Fruit fly (Drosophila melanogaster) whole organism, embryonic: ENCODE measurements around the gene CG11679.

Experiments used
- CG10147 ChIP-seq: fragments of 200-800 bp; sonication (Bioruptor generic); optimal IDR thresholded peaks from 2 replicates; lab custom pipeline; 2019; ENCODE audit warnings: missing biosample characterization, mild to moderate bottlenecking, missing genetic modification characterization, moderate library complexity
- CG10209 ChIP-seq: fragments of 200-800 bp; sonication (Bioruptor generic); optimal IDR thresholded peaks from 3 replicates; lab custom pipeline; 2017; ENCODE audit warnings: missing biosample characterization, mild to moderate bottlenecking, missing genetic modification characterization, missing genetic modification reagents
- CG12071 ChIP-seq: fragments of 200-800 bp; sonication (Bioruptor generic); optimal IDR thresholded peaks from 3 replicates; lab custom pipeline; 2018; ENCODE audit warnings: missing biosample characterization, mild to moderate bottlenecking, missing genetic modification characterization
- CG12391 ChIP-seq: fragments of 200-800 bp; sonication (Bioruptor generic); optimal IDR thresholded peaks from 3 replicates; lab custom pipeline; 2018; ENCODE audit warnings: missing biosample characterization, mild to moderate bottlenecking, missing genetic modification characterization, moderate library complexity
- CG13894 ChIP-seq: fragments of 200-800 bp; sonication (Bioruptor generic); optimal IDR thresholded peaks from 3 replicates; lab custom pipeline; 2018; ENCODE audit warnings: missing biosample characterization, mild to moderate bottlenecking, missing genetic modification characterization, moderate library complexity
- CG14710 ChIP-seq: fragments of 200-800 bp; sonication (Bioruptor generic); optimal IDR thresholded peaks from 3 replicates; lab custom pipeline; 2019; ENCODE audit warnings: missing biosample characterization, mild to moderate bottlenecking, missing genetic modification characterization, moderate library complexity
- CG17612 ChIP-seq: fragments of 200-800 bp; sonication (Bioruptor generic); IDR thresholded peaks from 2 replicates; pipeline ENCODE4 v1.3.6; 2022; ENCODE audit warnings: missing biosample characterization, missing genetic modification characterization
- CG2120 ChIP-seq: fragments of 200-800 bp; sonication (Bioruptor generic); optimal IDR thresholded peaks from 3 replicates; lab custom pipeline; 2016; ENCODE audit warnings: missing biosample characterization, missing genetic modification characterization
- CG2678 ChIP-seq: fragments of 200-800 bp; sonication (Bioruptor generic); optimal IDR thresholded peaks from 3 replicates; lab custom pipeline; 2019; ENCODE audit warnings: missing biosample characterization, mild to moderate bottlenecking, missing genetic modification characterization, moderate library complexity
- CG2889 ChIP-seq: fragments of 200-800 bp; sonication (Bioruptor generic); IDR thresholded peaks from 3 replicates; pipeline ENCODE4 v1.3.6; 2022; ENCODE audit warnings: missing biosample characterization, missing genetic modification characterization
- CG30403 ChIP-seq: fragments of 200-800 bp; sonication (Bioruptor generic); optimal IDR thresholded peaks from 3 replicates; lab custom pipeline; 2016; ENCODE audit warnings: missing biosample characterization, missing genetic modification characterization
- CG32767 ChIP-seq: fragments of 200-800 bp; sonication (Bioruptor generic); IDR thresholded peaks from 2 replicates; pipeline ENCODE4 v1.3.6; 2022; ENCODE audit warnings: missing biosample characterization, missing genetic modification characterization
- CG3838 ChIP-seq: fragments of 200-800 bp; sonication (Bioruptor generic); optimal IDR thresholded peaks from 3 replicates; lab custom pipeline; 2016; ENCODE audit warnings: missing biosample characterization, missing genetic modification characterization
- CG4424 ChIP-seq: fragments of 200-800 bp; sonication (Bioruptor generic); optimal IDR thresholded peaks from 3 replicates; lab custom pipeline; 2016; ENCODE audit warnings: missing biosample characterization, missing genetic modification characterization
- CG4707 ChIP-seq: fragments of 200-800 bp; sonication (Bioruptor generic); optimal IDR thresholded peaks from 2 replicates; lab custom pipeline; 2018; ENCODE audit warnings: missing biosample characterization, mild to moderate bottlenecking, missing genetic modification characterization, moderate library complexity
- CG4820 ChIP-seq: fragments of 200-800 bp; sonication (Bioruptor generic); optimal IDR thresholded peaks from 3 replicates; lab custom pipeline; 2016; ENCODE audit warnings: missing biosample characterization, missing genetic modification characterization
- CG9876 ChIP-seq: fragments of 200-800 bp; sonication (Bioruptor generic); optimal IDR thresholded peaks from 2 replicates; lab custom pipeline; 2016; ENCODE audit warnings: missing biosample characterization, missing genetic modification characterization
- CoRest ChIP-seq: fragments of 200-800 bp; sonication (Bioruptor generic); optimal IDR thresholded peaks from 3 replicates; lab custom pipeline; 2018; ENCODE audit warnings: missing biosample characterization, mild to moderate bottlenecking, missing genetic modification characterization, moderate library complexity
- Dref ChIP-seq: fragments of 200-800 bp; sonication (Bioruptor generic); IDR thresholded peaks from 2 replicates; pipeline ENCODE4 v1.3.6; 2022; ENCODE audit warnings: missing biosample characterization, missing genetic modification characterization
- E2f2 ChIP-seq: fragments of 200-800 bp; sonication (Bioruptor generic); IDR thresholded peaks from 2 replicates; pipeline ENCODE4 v1.3.6; 2022; ENCODE audit warnings: missing biosample characterization, missing genetic modification characterization
- Ets97D ChIP-seq: fragments of 200-800 bp; sonication (Bioruptor generic); optimal IDR thresholded peaks from 3 replicates; lab custom pipeline; 2016; ENCODE audit warnings: missing biosample characterization, missing genetic modification characterization
- HmgD ChIP-seq: fragments of 200-800 bp; sonication (Bioruptor generic); optimal IDR thresholded peaks from 3 replicates; lab custom pipeline; 2016; ENCODE audit warnings: missing biosample characterization, missing genetic modification characterization
- NK7.1 ChIP-seq: fragments of 200-800 bp; sonication (Bioruptor generic); optimal IDR thresholded peaks from 3 replicates; lab custom pipeline; 2016; ENCODE audit warnings: missing biosample characterization, missing genetic modification characterization
- Opbp ChIP-seq: fragments of 200-800 bp; sonication (Bioruptor generic); IDR thresholded peaks from 3 replicates; pipeline ENCODE4 v1.3.6; 2022; ENCODE audit warnings: missing biosample characterization, missing genetic modification characterization; ENCODE audit not compliant: partially characterized antibody
- Pdp1 ChIP-seq, 2 experiments: fragments of 200-800 bp; sonication (Bioruptor generic); optimal IDR thresholded peaks; 3 replicates each; lab custom pipeline; 2016; ENCODE audit warnings: missing biosample characterization in 2 of 2, missing genetic modification characterization in 2 of 2, mild to moderate bottlenecking in 1 of 2, moderate library complexity in 1 of 2
- Usf ChIP-seq: fragments of 200-800 bp; sonication (Bioruptor generic); optimal IDR thresholded peaks from 2 replicates; lab custom pipeline; 2017; ENCODE audit warnings: missing genotype, missing biosample characterization, missing genetic modification characterization
- ac ChIP-seq: fragments of 200-800 bp; sonication (Bioruptor generic); optimal IDR thresholded peaks from 3 replicates; lab custom pipeline; 2017; ENCODE audit warnings: missing biosample characterization, mild to moderate bottlenecking, missing genetic modification characterization
- ase ChIP-seq: fragments of 200-800 bp; sonication (Bioruptor generic); IDR thresholded peaks from 3 replicates; pipeline ENCODE4 v1.3.6; 2022; ENCODE audit warnings: missing biosample characterization, missing genetic modification characterization
- chinmo ChIP-seq: fragments of 200-800 bp; sonication (Bioruptor generic); IDR thresholded peaks from 4 replicates; pipeline ENCODE4 v1.3.6; 2022; ENCODE audit warnings: missing biosample characterization, missing genetic modification characterization; ENCODE audit not compliant: partially characterized antibody
- en ChIP-seq: fragments of 200-800 bp; sonication (Bioruptor generic); optimal IDR thresholded peaks from 2 replicates; lab custom pipeline; 2016; ENCODE audit warnings: missing biosample characterization, missing genetic modification characterization
- fd96Cb ChIP-seq: fragments of 200-800 bp; sonication (Bioruptor generic); optimal IDR thresholded peaks from 2 replicates; lab custom pipeline; 2018; ENCODE audit warnings: missing biosample characterization, mild to moderate bottlenecking, missing genetic modification characterization, moderate library complexity
- gcm ChIP-seq: fragments of 200-800 bp; sonication (Bioruptor generic); optimal IDR thresholded peaks from 2 replicates; lab custom pipeline; 2019; ENCODE audit warnings: missing biosample characterization, mild to moderate bottlenecking, missing genetic modification characterization, moderate library complexity
- gem ChIP-seq: fragments of 200-800 bp; sonication (Bioruptor generic); optimal IDR thresholded peaks from 2 replicates; lab custom pipeline; 2019; ENCODE audit warnings: missing biosample characterization, mild to moderate bottlenecking, missing genetic modification characterization, moderate library complexity
- grn ChIP-seq: fragments of 200-800 bp; sonication (Bioruptor generic); optimal IDR thresholded peaks from 3 replicates; lab custom pipeline; 2017; ENCODE audit warnings: missing biosample characterization, missing genetic modification characterization
- gsb ChIP-seq: fragments of 200-800 bp; sonication (Bioruptor generic); IDR thresholded peaks from 2 replicates; pipeline ENCODE4 v1.3.6; 2022; ENCODE audit warnings: missing biosample characterization, missing genetic modification characterization
- hb ChIP-seq: fragments of 200-800 bp; sonication (Bioruptor generic); IDR thresholded peaks from 3 replicates; pipeline ENCODE4 v1.3.6; 2022; ENCODE audit warnings: missing biosample characterization, missing genetic modification characterization; ENCODE audit not compliant: partially characterized antibody
- kay ChIP-seq: fragments of 200-800 bp; sonication (Bioruptor generic); optimal IDR thresholded peaks from 2 replicates; lab custom pipeline; 2016; ENCODE audit warnings: missing biosample characterization, missing genetic modification characterization
- mirr ChIP-seq: fragments of 200-800 bp; sonication (Bioruptor generic); optimal IDR thresholded peaks from 3 replicates; lab custom pipeline; 2018; ENCODE audit warnings: missing biosample characterization, mild to moderate bottlenecking, missing genetic modification characterization
- nom ChIP-seq: fragments of 200-800 bp; sonication (Bioruptor generic); optimal IDR thresholded peaks from 2 replicates; lab custom pipeline; 2017; ENCODE audit warnings: missing biosample characterization, missing genetic modification characterization, mild to moderate bottlenecking, moderate library complexity, missing genetic modification reagents
- pb ChIP-seq: fragments of 200-800 bp; sonication (Bioruptor generic); optimal IDR thresholded peaks from 3 replicates; lab custom pipeline; 2016; ENCODE audit warnings: missing biosample characterization, missing genetic modification characterization
- psq ChIP-seq: fragments of 200-800 bp; sonication (Bioruptor generic); optimal IDR thresholded peaks from 2 replicates; lab custom pipeline; 2017; ENCODE audit warnings: missing biosample characterization, missing genetic modification characterization
- pum ChIP-seq: fragments of 200-800 bp; sonication (Bioruptor generic); optimal IDR thresholded peaks from 2 replicates; lab custom pipeline; 2016; ENCODE audit warnings: missing biosample characterization, missing genetic modification characterization
- scrt ChIP-seq: fragments of 200-800 bp; sonication (Bioruptor generic); optimal IDR thresholded peaks from 2 replicates; lab custom pipeline; 2018; ENCODE audit warnings: missing biosample characterization, mild to moderate bottlenecking, missing genetic modification characterization, moderate library complexity
- sna ChIP-seq: fragments of 200-800 bp; sonication (Bioruptor generic); IDR thresholded peaks from 2 replicates; pipeline ENCODE4 v1.3.6; 2022; ENCODE audit warnings: missing biosample characterization, missing genetic modification characterization; ENCODE audit not compliant: partially characterized antibody
- tgo ChIP-seq: fragments of 200-800 bp; sonication (Bioruptor generic); IDR thresholded peaks from 3 replicates; pipeline ENCODE4 v1.3.6; 2022; ENCODE audit warnings: missing biosample characterization, missing genetic modification characterization
- tll ChIP-seq, 2 experiments: fragments of 200-800 bp in 1 of 2; fragments of >200 bp in 1 of 2; sonication (Bioruptor generic) in 1 of 2; optimal IDR thresholded peaks; 2 replicates each; lab custom pipeline; 2017 to 2019; ENCODE audit warnings: missing biosample characterization in 2 of 2, missing genetic modification characterization in 2 of 2, mild to moderate bottlenecking in 1 of 2, moderate library complexity in 1 of 2
- trem ChIP-seq: fragments of 200-800 bp; optimal IDR thresholded peaks from 3 replicates; lab custom pipeline; 2019; ENCODE audit warnings: missing biosample characterization, mild to moderate bottlenecking, missing genetic modification characterization, moderate library complexity
- trh ChIP-seq: fragments of 200-800 bp; sonication (Bioruptor generic); optimal IDR thresholded peaks from 2 replicates; lab custom pipeline; 2016; ENCODE audit warnings: missing biosample characterization, missing genetic modification characterization
- zf30C ChIP-seq: fragments of 200-800 bp; sonication (Bioruptor generic); optimal IDR thresholded peaks from 3 replicates; lab custom pipeline; 2018; ENCODE audit warnings: missing biosample characterization, mild to moderate bottlenecking, missing genetic modification characterization

CG11679 gene

DNA sequence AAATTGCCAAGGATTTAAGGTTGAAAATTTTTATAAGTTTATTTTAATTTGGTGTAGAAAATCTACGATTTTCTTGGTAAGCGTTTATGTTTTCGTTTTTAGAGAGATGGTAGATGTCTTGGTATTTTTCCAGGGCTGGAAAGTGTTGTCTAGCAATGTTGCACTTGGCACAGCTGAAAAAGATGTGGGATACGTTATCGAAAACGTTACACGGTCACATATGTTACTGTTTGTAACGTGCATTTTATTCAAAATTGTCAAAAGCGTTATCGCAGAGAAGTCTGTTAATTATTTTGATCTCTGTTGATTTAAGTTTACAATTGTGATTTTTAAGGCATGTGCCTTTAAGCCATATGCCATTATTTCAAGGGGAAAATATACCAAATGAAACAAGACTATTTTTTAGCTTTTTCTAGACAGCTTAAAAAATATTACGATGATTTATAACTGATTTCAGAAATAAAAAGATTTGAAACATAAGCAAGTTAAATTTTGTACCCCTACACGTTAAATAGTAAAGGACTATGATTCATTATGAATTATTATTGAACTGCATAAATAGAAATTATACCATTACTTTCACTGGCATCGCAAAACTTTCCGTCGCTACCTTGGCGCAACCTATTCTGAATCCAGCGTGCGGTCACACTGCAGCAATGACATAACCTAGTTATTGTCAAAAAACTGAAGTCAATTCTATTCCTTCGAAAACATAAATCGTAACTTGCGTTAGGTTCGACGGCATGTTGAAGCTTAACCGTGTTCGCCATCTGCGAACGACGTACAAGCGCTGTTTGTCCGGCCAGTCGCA is 46.9 kb upstream of the CG11679 start, which contains the start of the genes Paf-AHalpha and mRpS30 (continued):
- TF ChIP-seq grn (GFP tag; lab: Kevin White, UChicago) (no peak), fd96Cb (no peak), Pdp1 (GFP tag; optimal IDR thresholded peaks at IDR 0.05; lab: Kevin White, UChicago) (peak in 1 of 2 experiments; percentile 95), Dref (GFP tag; lab: Robert Waterston, UW) (peak; percentile 68), CG2120 (peak; percentile 35), CG2678 (tag; lab: Kevin White, UChicago) (no peak), Ets97D (GFP tag; lab: Kevin White, UChicago) (peak; percentile 53), CG3838 (no peak), E2f2 (GFP tag; lab: Robert Waterston, UW) (peak; percentile 26; the same call in 1 of the 2 replicates), ase (GFP tag; lab: Robert Waterston, UW) (no peak), mirr (GFP tag; lab: Kevin White, UChicago) (no peak), nom (GFP tag; lab: Kevin White, UChicago) (no peak), CG10147 (no peak), gem (no peak), kay (GFP tag; lab: Kevin White, UChicago) (no peak), zf30C (GFP tag; lab: Kevin White, UChicago) (no peak), gcm (GFP tag; lab: Kevin White, UChicago) (no peak), tgo (no peak), pb (GFP tag; lab: Kevin White, UChicago) (no peak), CG12071 (GFP tag; lab: Kevin White, UChicago) (no peak), chinmo (GFP tag; lab: Robert Waterston, UW) (no peak), CG4424 (GFP tag; lab: Kevin White, UChicago) (no peak), trh (no peak), HmgD (GFP tag; lab: Kevin White, UChicago) (no peak), en (GFP tag; lab: Kevin White, UChicago) (no peak), CG13894 (tag; lab: Kevin White, UChicago) (no peak), tll (GFP tag; optimal IDR thresholded peaks at IDR 0.05; lab: Kevin White, UChicago) (peak in 1 of 2 experiments; percentile 61), NK7.1 (GFP tag; lab: Kevin White, UChicago) (no peak), CG2889 (GFP tag; lab: Robert Waterston, UW) (no peak), pum (GFP tag; lab: Kevin White, UChicago) (no peak), CoRest (tag; lab: Kevin White, UChicago) (no peak), hb (GFP tag; lab: Robert Waterston, UW) (no peak), CG14710 (peak; percentile 47), CG12391 (tag; lab: Kevin White, UChicago) (peak; percentile 5), CG32767 (GFP tag; lab: Robert Waterston, UW) (no peak), CG17612 (GFP tag; lab: Robert Waterston, UW) (no peak), CG30403 (GFP tag; lab: Kevin White, UChicago) (peak; percentile 6), CG4820 (GFP tag; lab: Kevin White, UChicago) (no peak), sna (GFP tag; lab: Robert Waterston, UW) (no peak), psq (GFP tag; lab: Kevin White, UChicago) (no peak), gsb (GFP tag; lab: Robert Waterston, UW) (no peak), trem (tag; lab: Kevin White, UChicago) (no peak), Opbp (GFP tag; lab: Robert Waterston, UW) (peak; percentile 18; the same call in 1 of the 3 replicates), scrt (GFP tag; lab: Kevin White, UChicago) (no peak), CG4707 (GFP tag; lab: Kevin White, UChicago) (no peak), CG9876 (GFP tag; lab: Kevin White, UChicago) (no peak), CG10209 (GFP tag; lab: Kevin White, UChicago) (no peak), ac (no peak), Usf (no peak)
